Worm (Caenorhabditis elegans): ENCODE measurements around the gene str-112.

str-112 gene

DNA sequence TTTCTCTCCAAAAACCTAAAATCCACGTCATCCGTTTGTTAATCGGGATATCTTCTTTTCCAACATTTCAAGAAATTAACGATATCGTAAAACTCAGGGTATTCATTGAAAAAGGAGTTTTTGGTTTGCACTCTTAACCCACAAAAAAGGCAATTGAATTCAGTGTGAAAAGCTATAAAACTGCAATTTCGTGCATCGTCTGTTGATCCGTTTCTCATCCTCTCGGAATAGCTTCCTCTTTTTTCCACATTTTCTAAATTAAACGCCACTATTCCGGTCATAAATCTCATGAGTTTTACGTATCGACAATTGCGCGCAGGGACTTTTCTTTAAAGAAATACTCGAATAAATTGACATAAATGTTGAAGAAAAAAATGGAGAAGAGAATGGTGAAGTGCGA lies 26.0 kb downstream of the str-112 start:
- peak; percentile 84 for TF ChIP-seq ceh-63 (GFP tag; optimal IDR thresholded peaks at IDR 0.05)
- TF ChIP-seq dpl-1 (GFP tag; optimal IDR thresholded peaks at IDR 0.05): no peak

DNA sequence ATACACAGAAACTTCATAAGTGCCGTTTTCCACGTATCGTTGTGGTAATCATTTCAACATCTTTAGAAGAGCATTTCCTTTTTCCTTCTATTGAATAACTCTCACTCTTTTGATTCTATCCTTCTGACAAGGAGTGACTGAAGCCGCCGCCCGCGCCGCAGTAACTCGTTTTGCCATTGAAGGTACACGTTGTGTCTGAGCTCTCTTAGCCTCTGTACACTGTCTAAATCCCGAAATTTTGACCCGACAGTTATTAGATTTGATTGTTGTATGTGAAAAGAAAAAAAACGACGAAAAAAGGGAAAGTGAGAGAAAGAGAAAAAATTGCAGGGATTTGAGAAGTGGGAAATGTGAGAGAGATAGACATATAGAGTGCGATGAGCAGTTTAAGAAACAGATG lies 26.9 kb downstream of the str-112 start:
- TF ChIP-seq lin-14 (GFP tag; optimal IDR thresholded peaks at IDR 0.05) (peak; percentile 79), ces-1 (GFP tag; optimal IDR thresholded peaks at IDR 0.05) (peak; percentile 63), lsy-2 (tag; optimal IDR thresholded peaks at IDR 0.05) (peak in 1 of 2 experiments; percentile 23), grh-1 (GFP tag; IDR thresholded peaks at IDR 0.05) (no peak), sup-37 (GFP tag; optimal IDR thresholded peaks at IDR 0.05) (no peak), irx-1 (tag; optimal IDR thresholded peaks at IDR 0.05) (peak; percentile 12), tbx-2 (tag; optimal IDR thresholded peaks at IDR 0.05) (no peak), blmp-1 (tag; optimal IDR thresholded peaks at IDR 0.05) (peak; percentile 22), fkh-10 (GFP tag; optimal IDR thresholded peaks at IDR 0.05) (peak; percentile 89), ceh-8 (GFP tag; optimal IDR thresholded peaks at IDR 0.05) (no peak), ceh-88 (GFP tag; IDR thresholded peaks at IDR 0.05) (no peak), efl-3 (GFP tag; optimal IDR thresholded peaks at IDR 0.05) (no peak), swsn-7 (tag; optimal IDR thresholded peaks at IDR 0.05) (no peak), ceh-82 (tag; optimal IDR thresholded peaks at IDR 0.05) (no peak), nhr-71 (tag; optimal IDR thresholded peaks at IDR 0.05) (peak; percentile 28), nhr-85 (tag) (no peak), dsc-1 (tag; optimal IDR thresholded peaks at IDR 0.05) (no peak), egl-27 (tag; optimal IDR thresholded peaks at IDR 0.05) (no peak), nhr-237 (tag; optimal IDR thresholded peaks at IDR 0.05) (no peak), alr-1 (tag; optimal IDR thresholded peaks at IDR 0.05; ENCODE audit: borderline replicate concordance) (no peak), hpl-2 (GFP tag; optimal IDR thresholded peaks at IDR 0.05) (no peak), fos-1 (tag; optimal IDR thresholded peaks at IDR 0.05) (no peak), isw-1 (GFP tag; IDR thresholded peaks at IDR 0.05) (no peak), sptf-1 (tag; optimal IDR thresholded peaks at IDR 0.05) (no peak), nhr-20 (tag; optimal IDR thresholded peaks at IDR 0.05) (no peak)

- TF ChIP-seq nhr-85 (tag): no peak
- peak; percentile 26 for TF ChIP-seq lin-14 (GFP tag; optimal IDR thresholded peaks at IDR 0.05)
- peak; percentile 55 for TF ChIP-seq fkh-10 (GFP tag; optimal IDR thresholded peaks at IDR 0.05)
These were observed 27.9 kb downstream of the str-112 start for ce11 chrV:7110370-7110769.

DNA sequence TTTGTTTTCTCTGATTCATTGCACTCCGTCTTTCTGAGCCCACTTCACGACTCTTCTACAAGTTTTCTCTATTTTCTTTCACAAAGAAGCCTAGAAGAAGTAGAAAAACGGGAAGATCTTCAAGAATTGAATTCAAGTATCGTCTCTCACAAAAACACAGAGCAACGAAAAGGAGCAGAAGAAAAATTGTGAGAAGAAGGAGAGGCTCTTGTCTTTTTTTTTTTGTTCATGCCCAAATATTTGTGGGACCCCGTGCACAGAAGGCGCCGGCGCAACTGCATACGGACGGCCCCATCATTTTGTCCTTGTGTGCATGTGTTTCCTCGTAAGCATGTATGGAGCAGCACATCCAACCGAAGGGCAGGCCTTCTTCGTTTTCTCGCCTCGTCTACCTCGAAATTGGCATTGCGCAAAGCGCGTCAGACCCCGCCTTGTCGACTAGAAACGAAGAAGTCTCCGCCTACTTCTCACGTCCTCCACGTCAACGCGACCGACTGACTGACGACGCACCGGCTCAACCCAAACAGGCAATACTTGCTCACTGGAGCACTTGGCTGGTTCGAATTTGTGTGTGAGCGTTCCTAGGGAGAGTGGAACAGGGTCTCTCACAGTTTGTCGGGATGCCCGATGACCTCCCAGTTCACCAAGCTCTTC lies 31.6 kb downstream of the str-112 start:
- peak; percentile 60 for TF ChIP-seq fkh-10 (GFP tag; optimal IDR thresholded peaks at IDR 0.05)
- no peak for TF ChIP-seq mef-2 (tag; optimal IDR thresholded peaks at IDR 0.05)
- no peak for TF ChIP-seq F16B12.6 (tag; optimal IDR thresholded peaks at IDR 0.05)
- peak; percentile 44 for TF ChIP-seq lin-14 (GFP tag; optimal IDR thresholded peaks at IDR 0.05)

- TF ChIP-seq unc-130 (tag; optimal IDR thresholded peaks at IDR 0.05) (no peak), C34B4.2 (tag; optimal IDR thresholded peaks at IDR 0.05) (no peak), ceh-88 (GFP tag; IDR thresholded peaks at IDR 0.05) (no peak), alr-1 (tag; optimal IDR thresholded peaks at IDR 0.05; ENCODE audit: borderline replicate concordance) (no peak)
These were observed 35.0 kb downstream of the str-112 start, which contains the start of gene odr-2 for ce11 chrV:7103247-7103646. Gene odr-2, plus strand, starts transcription at chrV:7103547.

DNA sequence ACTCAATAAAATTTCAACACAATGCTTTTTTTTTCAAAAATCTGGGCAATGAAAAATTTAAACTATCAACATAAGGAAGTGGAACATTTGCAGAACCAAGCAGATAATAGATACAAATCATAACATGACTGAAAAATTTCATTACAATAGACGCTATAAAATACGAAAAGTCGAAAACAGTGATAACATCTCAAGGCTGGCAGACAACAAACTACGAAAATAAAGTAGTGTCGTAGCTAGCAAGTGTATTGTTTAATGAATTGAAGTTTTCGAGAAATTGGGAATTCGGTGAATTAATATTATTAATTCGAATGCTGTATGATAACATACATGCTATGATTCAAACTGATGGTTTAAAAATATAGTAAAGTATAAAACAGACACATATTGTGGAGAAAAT lies 41.4 kb downstream of the str-112 start:
- TF ChIP-seq efl-1 (optimal IDR thresholded peaks at IDR 0.05): no peak
- peak in 1 of 2 experiments; percentile 6 for TF ChIP-seq efl-1 (GFP tag; optimal IDR thresholded peaks at IDR 0.05 in 1 of 2)
- no peak for TF ChIP-seq C34B4.2 (tag; optimal IDR thresholded peaks at IDR 0.05)

Data from whole organism, L1 larva.